Worm (Caenorhabditis elegans) whole organism, young adult: ENCODE measurements around the gene oac-58.

Experiments used
- F33H1.4 ChIP-seq: fragments of 200-800 bp; sonication (Bioruptor generic); IDR thresholded peaks from 2 replicates; pipeline ENCODE4 v1.3.6; 2022; ENCODE audit warnings: missing genetic modification reagents, missing genetic modification characterization, missing compliant biosample characterization
- snpc-4 ChIP-seq, 5 experiments: fragments of 150-350 bp in 1 of 5; sonication (generic microtip) in 4 of 5; optimal IDR thresholded peaks; 2 replicates each; lab custom pipeline; 2014 to 2018; ENCODE audit warnings: missing genetic modification characterization in 5 of 5, missing biosample characterization in 3 of 5, antibody characterized with exemption in 2 of 5, mild to moderate bottlenecking in 2 of 5, missing compliant biosample characterization in 2 of 5, missing genotype in 2 of 5, moderate library complexity in 2 of 5, missing genetic modification reagents in 1 of 5
- ztf-26 ChIP-seq: sonication (generic microtip); optimal IDR thresholded peaks from 2 replicates; lab custom pipeline; 2017; ENCODE audit warnings: missing genetic modification characterization, missing compliant biosample characterization

ce11 chrIV:12274365-12274764 lies 37.1 kb downstream of the oac-58 start:
- TF ChIP-seq snpc-4 (GFP tag; optimal IDR thresholded peaks at IDR 0.05; lab: Kevin White, UChicago), result no peak
- no peak for TF ChIP-seq snpc-4 (tag; optimal IDR thresholded peaks at IDR 0.05; lab: Kevin White, UChicago)
- TF ChIP-seq F33H1.4, result no peak
- TF ChIP-seq ztf-26 (tag; lab: Kevin White, UChicago), result no peak
